Worm (Caenorhabditis elegans) whole organism, mixed stage, embryonic: ENCODE measurements around the gene apl-1.

Source experiments
- M03D4.4 ChIP-seq: sonication (generic microtip); optimal IDR thresholded peaks from 2 replicates; lab custom pipeline; 2017; ENCODE audit warnings: mild to moderate bottlenecking, missing genetic modification characterization, missing compliant biosample characterization
- bed-3 ChIP-seq: fragments of 200-800 bp; sonication (Bioruptor generic); optimal IDR thresholded peaks from 3 replicates; lab custom pipeline; 2018; ENCODE audit warnings: mild to moderate bottlenecking, missing genetic modification characterization, moderate library complexity, missing compliant biosample characterization
- blmp-1 ChIP-seq: fragments of 150-350 bp; optimal IDR thresholded peaks from 2 replicates; lab custom pipeline; 2014; ENCODE audit warnings: missing biosample characterization, missing genetic modification characterization
- ceh-39 ChIP-seq: fragments of 150-350 bp; optimal IDR thresholded peaks from 2 replicates; lab custom pipeline; 2014; ENCODE audit warnings: missing biosample characterization, missing genetic modification characterization
- ceh-43 ChIP-seq: fragments of 200-800 bp; sonication (Bioruptor generic); optimal IDR thresholded peaks from 2 replicates; lab custom pipeline; 2018; ENCODE audit warnings: mild to moderate bottlenecking, missing genetic modification characterization, moderate library complexity, missing compliant biosample characterization
- ceh-83 ChIP-seq: fragments of 200-800 bp; sonication (Bioruptor generic); optimal IDR thresholded peaks from 2 replicates; lab custom pipeline; 2018; ENCODE audit warnings: mild to moderate bottlenecking, missing genetic modification characterization, missing compliant biosample characterization
- ces-1 ChIP-seq: fragments of 150-350 bp; optimal IDR thresholded peaks from 2 replicates; lab custom pipeline; 2014; ENCODE audit warnings: missing biosample characterization, missing genetic modification reagents, missing genetic modification characterization
- cnd-1 ChIP-seq: fragments of 200-800 bp; sonication (Bioruptor generic); optimal IDR thresholded peaks from 2 replicates; lab custom pipeline; 2018; ENCODE audit warnings: mild to moderate bottlenecking, missing genetic modification characterization, missing compliant biosample characterization
- elt-1 ChIP-seq: sonication (generic microtip); optimal IDR thresholded peaks from 2 replicates; lab custom pipeline; 2017; ENCODE audit warnings: missing genetic modification characterization, mild to moderate bottlenecking, missing compliant biosample characterization, antibody characterized with exemption, moderate library complexity, borderline replicate concordance; ENCODE audit not compliant: insufficient read depth
- elt-3 ChIP-seq: fragments of 150-350 bp; optimal IDR thresholded peaks from 2 replicates; lab custom pipeline; 2014; ENCODE audit warnings: missing biosample characterization, missing genetic modification characterization
- flh-1 ChIP-seq: fragments of 200-800 bp; sonication (Bioruptor generic); optimal IDR thresholded peaks from 2 replicates; lab custom pipeline; 2018; ENCODE audit warnings: mild to moderate bottlenecking, missing genetic modification characterization, moderate library complexity, missing compliant biosample characterization
- ham-2 ChIP-seq: fragments of 200-800 bp; sonication (Bioruptor generic); optimal IDR thresholded peaks from 2 replicates; lab custom pipeline; 2018; ENCODE audit warnings: mild to moderate bottlenecking, missing genetic modification characterization, missing compliant biosample characterization
- hlh-1 ChIP-seq: fragments of 150-350 bp; optimal IDR thresholded peaks from 2 replicates; lab custom pipeline; 2014; ENCODE audit warnings: missing biosample characterization, missing genetic modification reagents, missing genetic modification characterization
- lsy-2 ChIP-seq: fragments of 150-350 bp; optimal IDR thresholded peaks from 2 replicates; lab custom pipeline; 2014; ENCODE audit warnings: missing biosample characterization, missing genetic modification characterization
- mab-5 ChIP-seq: fragments of 150-350 bp; optimal IDR thresholded peaks from 2 replicates; lab custom pipeline; 2014; ENCODE audit warnings: missing biosample characterization, missing genetic modification characterization
- mls-2 ChIP-seq: sonication (generic microtip); optimal IDR thresholded peaks from 2 replicates; lab custom pipeline; 2016; ENCODE audit warnings: mild to moderate bottlenecking, missing genetic modification characterization, moderate library complexity, missing compliant biosample characterization
- nhr-12 ChIP-seq: fragments of 150-350 bp; optimal IDR thresholded peaks from 2 replicates; lab custom pipeline; 2014; ENCODE audit warnings: missing biosample characterization, missing genetic modification characterization
- nhr-2 ChIP-seq: fragments of 150-350 bp; optimal IDR thresholded peaks from 2 replicates; lab custom pipeline; 2014; ENCODE audit warnings: missing biosample characterization, missing genetic modification characterization
- nhr-237 ChIP-seq: fragments of 150-350 bp; optimal IDR thresholded peaks from 2 replicates; lab custom pipeline; 2014; ENCODE audit warnings: missing biosample characterization, missing genetic modification characterization
- nhr-76 ChIP-seq: sonication (generic microtip); optimal IDR thresholded peaks from 2 replicates; lab custom pipeline; 2017; ENCODE audit warnings: missing biosample characterization, missing genetic modification characterization
- pha-4 ChIP-seq: fragments of 150-350 bp; optimal IDR thresholded peaks from 2 replicates; lab custom pipeline; 2018; ENCODE audit warnings: missing biosample characterization, missing genetic modification reagents, missing genetic modification characterization
- sem-2 ChIP-seq: fragments of 200-800 bp; sonication (Bioruptor generic); optimal IDR thresholded peaks from 2 replicates; lab custom pipeline; 2018; ENCODE audit warnings: mild to moderate bottlenecking, missing genetic modification characterization, missing compliant biosample characterization
- snpc-4 ChIP-seq: fragments of 150-350 bp; optimal IDR thresholded peaks from 2 replicates; lab custom pipeline; 2014; ENCODE audit warnings: missing biosample characterization, missing genetic modification characterization
- sptf-1 ChIP-seq: sonication (generic microtip); optimal IDR thresholded peaks from 2 replicates; lab custom pipeline; 2017; ENCODE audit warnings: mild to moderate bottlenecking, missing genetic modification characterization, moderate library complexity, missing compliant biosample characterization
- tbx-8 ChIP-seq: fragments of 200-800 bp; sonication (Bioruptor generic); optimal IDR thresholded peaks from 2 replicates; lab custom pipeline; 2018; ENCODE audit warnings: mild to moderate bottlenecking, missing genetic modification characterization, moderate library complexity, missing compliant biosample characterization
- unc-120 ChIP-seq: sonication (generic microtip); optimal IDR thresholded peaks from 2 replicates; lab custom pipeline; 2017; ENCODE audit warnings: missing genetic modification characterization, missing compliant biosample characterization; ENCODE audit not compliant: poor library complexity, severe bottlenecking
- unc-39 ChIP-seq: fragments of 150-350 bp; optimal IDR thresholded peaks from 2 replicates; lab custom pipeline; 2014; ENCODE audit warnings: missing biosample characterization, missing genetic modification characterization
- unc-62 ChIP-seq: fragments of 150-350 bp; optimal IDR thresholded peaks from 2 replicates; lab custom pipeline; 2014; ENCODE audit warnings: missing biosample characterization, missing genetic modification reagents, missing genetic modification characterization
- zip-8 ChIP-seq: fragments of 150-350 bp; optimal IDR thresholded peaks from 2 replicates; lab custom pipeline; 2014; ENCODE audit warnings: missing biosample characterization, missing genetic modification characterization
- ztf-11 ChIP-seq: fragments of 150-350 bp; optimal IDR thresholded peaks from 2 replicates; lab custom pipeline; 2014; ENCODE audit warnings: missing biosample characterization, missing genetic modification characterization

Gene apl-1

ce11 chrX:5137716-5138470, 21.2 kb upstream of the apl-1 start:
- TF ChIP-seq nhr-76 (tag; lab: Kevin White, UChicago) (no peak), hlh-1 (tag; lab: Kevin White, UChicago) (no peak), snpc-4 (tag; lab: Kevin White, UChicago) (no peak), tbx-8 (GFP tag; lab: Kevin White, UChicago) (no peak), ztf-11 (tag; lab: Kevin White, UChicago) (no peak), lsy-2 (tag; lab: Kevin White, UChicago) (no peak), sem-2 (GFP tag; lab: Kevin White, UChicago) (no peak), blmp-1 (no peak), mls-2 (tag; lab: Kevin White, UChicago) (no peak), elt-1 (tag; lab: Kevin White, UChicago) (no peak), ceh-39 (tag; lab: Kevin White, UChicago) (no peak), ham-2 (no peak), elt-3 (tag; lab: Kevin White, UChicago) (no peak), bed-3 (no peak)

- TF ChIP-seq sptf-1 (tag; lab: Kevin White, UChicago), result no peak
- no peak for TF ChIP-seq unc-120 (tag; lab: Kevin White, UChicago)
- no peak for TF ChIP-seq nhr-12 (tag; lab: Kevin White, UChicago)
- TF ChIP-seq unc-62 (GFP tag; lab: Kevin White, UChicago), result no peak
- no peak for TF ChIP-seq M03D4.4 (tag; lab: Kevin White, UChicago)
- no peak for TF ChIP-seq hlh-1 (tag; lab: Kevin White, UChicago)
- no peak for TF ChIP-seq ham-2
- TF ChIP-seq ztf-11 (tag; lab: Kevin White, UChicago), result no peak
- no peak for TF ChIP-seq elt-3 (tag; lab: Kevin White, UChicago)
Observed at ce11 chrX:5135548-5135947, 18.9 kb upstream of the apl-1 start.

ce11 chrX:5133980-5134379, 17.3 kb upstream of the apl-1 start, which contains the start of gene tbc-7:
TSS of gene tbc-7 (plus strand) at chrX:5134280.
- no peak for TF ChIP-seq nhr-76 (tag; lab: Kevin White, UChicago)
- TF ChIP-seq mab-5 (tag; lab: Kevin White, UChicago), result no peak
- TF ChIP-seq unc-62 (GFP tag; lab: Kevin White, UChicago), result no peak
- TF ChIP-seq cnd-1 (tag; lab: Kevin White, UChicago), result no peak
- no peak for TF ChIP-seq bed-3
- TF ChIP-seq unc-39 (tag; lab: Kevin White, UChicago), result no peak
- no peak for TF ChIP-seq nhr-237
- no peak for TF ChIP-seq ceh-43 (GFP tag; lab: Kevin White, UChicago)
- TF ChIP-seq ham-2, result no peak
- TF ChIP-seq flh-1, result no peak
- TF ChIP-seq snpc-4 (tag; lab: Kevin White, UChicago), result no peak
- no peak for TF ChIP-seq ces-1 (GFP tag; lab: Kevin White, UChicago)
- TF ChIP-seq nhr-12 (tag; lab: Kevin White, UChicago), result no peak
- TF ChIP-seq ceh-83 (GFP tag; lab: Kevin White, UChicago), result no peak

ce11 chrX:5131760-5132159, 15.1 kb upstream of the apl-1 start:
- TF ChIP-seq ces-1 (GFP tag; lab: Kevin White, UChicago) (peak; percentile 91), ztf-11 (tag; lab: Kevin White, UChicago) (no peak)

- no peak for TF ChIP-seq zip-8 (tag; lab: Kevin White, UChicago)
- TF ChIP-seq unc-62 (GFP tag; lab: Kevin White, UChicago), result peak; percentile 33
- TF ChIP-seq ces-1 (GFP tag; lab: Kevin White, UChicago), result peak; percentile 100
- TF ChIP-seq lsy-2 (tag; lab: Kevin White, UChicago), result no peak
Observed at ce11 chrX:5129447-5129846, 12.8 kb upstream of the apl-1 start.

ce11 chrX:5124288-5124687, 7.6 kb upstream of the apl-1 start:
- TF ChIP-seq sem-2 (GFP tag; lab: Kevin White, UChicago) (no peak), unc-39 (tag; lab: Kevin White, UChicago) (no peak), pha-4 (tag; lab: Kevin White, UChicago) (no peak), elt-1 (tag; lab: Kevin White, UChicago) (no peak), mls-2 (tag; lab: Kevin White, UChicago) (peak; percentile 18), nhr-2 (tag; lab: Kevin White, UChicago) (no peak), ces-1 (GFP tag; lab: Kevin White, UChicago) (peak; percentile 81)
